Worm (Caenorhabditis elegans) whole organism, midembryonic: ENCODE results near the gene tub-1.

Source experiments
- T22C8.4 ChIP-seq: fragments of 200-800 bp; sonication (Bioruptor generic); IDR thresholded peaks from 2 replicates; pipeline ENCODE4 v1.3.6; 2022; ENCODE audit warnings: missing genetic modification characterization, missing compliant biosample characterization
- cog-1 ChIP-seq: sonication (generic microtip); optimal IDR thresholded peaks from 2 replicates; lab custom pipeline; 2016; ENCODE audit warnings: missing genetic modification characterization, missing compliant biosample characterization
- flt-1 ChIP-seq: fragments of 200-800 bp; sonication (Bioruptor generic); IDR thresholded peaks from 2 replicates; pipeline ENCODE4 v1.3.6; 2022; ENCODE audit warnings: missing genetic modification characterization, missing compliant biosample characterization
- klf-2 ChIP-seq: fragments of 200-800 bp; sonication (Bioruptor generic); conservative IDR thresholded peaks from 2 replicates; pipeline ENCODE4 v1.3.6; 2022; ENCODE audit warnings: missing genetic modification reagents, missing genetic modification characterization, missing compliant biosample characterization
- med-1 ChIP-seq: sonication (generic microtip); optimal IDR thresholded peaks from 2 replicates; lab custom pipeline; 2017; ENCODE audit warnings: missing genetic modification characterization, mild to moderate bottlenecking, missing compliant biosample characterization, antibody characterized with exemption, missing genetic modification reagents; ENCODE audit not compliant: insufficient read depth
- ref-1 ChIP-seq: fragments of 200-800 bp; sonication (Bioruptor generic); conservative IDR thresholded peaks from 2 replicates; pipeline ENCODE4 v1.3.6; 2022; ENCODE audit warnings: missing genetic modification reagents, missing genetic modification characterization, missing compliant biosample characterization
- tab-1 ChIP-seq: fragments of 200-800 bp; sonication (Bioruptor generic); IDR thresholded peaks from 2 replicates; pipeline ENCODE4 v1.3.6; 2022; ENCODE audit warnings: missing genetic modification characterization, missing compliant biosample characterization
- ztf-23 ChIP-seq: fragments of 200-800 bp; sonication (Bioruptor generic); IDR thresholded peaks from 2 replicates; pipeline ENCODE4 v1.3.6; 2022; ENCODE audit warnings: missing genetic modification reagents, missing genetic modification characterization, missing compliant biosample characterization
- ztf-29 ChIP-seq: fragments of 200-800 bp; sonication (Bioruptor generic); IDR thresholded peaks from 2 replicates; pipeline ENCODE4 v1.3.6; 2022; ENCODE audit warnings: missing genetic modification reagents, missing genetic modification characterization, missing compliant biosample characterization

Gene tub-1

ce11 chrII:8156845-8157373 lies at the start of gene tub-1, which contains the start of gene tmem-138:
Gene tub-1, minus strand, starts transcription at chrII:8156945.
Gene tmem-138, plus strand, starts transcription at chrII:8157323.
- TF ChIP-seq flt-1 (GFP tag; lab: Robert Waterston, UW) (no peak), ref-1 (GFP tag; lab: Robert Waterston, UW) (no peak), ztf-23 (GFP tag; lab: Robert Waterston, UW) (no peak), ztf-29 (GFP tag; lab: Robert Waterston, UW) (no peak), med-1 (GFP tag; lab: Kevin White, UChicago) (no peak)

ce11 chrII:8205612-8206011 lies 48.9 kb upstream of the tub-1 start:
- no peak for TF ChIP-seq cog-1 (tag; lab: Kevin White, UChicago)
- TF ChIP-seq T22C8.4 = no peak
- no peak for TF ChIP-seq tab-1
- no peak for TF ChIP-seq ztf-29 (GFP tag; lab: Robert Waterston, UW)
- no peak for TF ChIP-seq klf-2 (GFP tag; lab: Robert Waterston, UW)
- TF ChIP-seq med-1 (GFP tag; lab: Kevin White, UChicago) = no peak
- no peak for TF ChIP-seq ref-1 (GFP tag; lab: Robert Waterston, UW)
- no peak for TF ChIP-seq ztf-23 (GFP tag; lab: Robert Waterston, UW)
- TF ChIP-seq flt-1 (GFP tag; lab: Robert Waterston, UW) = no peak

ce11 chrII:8204039-8204438 lies 47.3 kb upstream of the tub-1 start, which contains the start of gene col-76:
Gene col-76, plus strand, starts transcription at chrII:8204339.
- no peak for TF ChIP-seq tab-1
- TF ChIP-seq flt-1 (GFP tag; lab: Robert Waterston, UW) = no peak
- TF ChIP-seq ztf-23 (GFP tag; lab: Robert Waterston, UW) = no peak
- TF ChIP-seq ref-1 (GFP tag; lab: Robert Waterston, UW) = no peak
- no peak for TF ChIP-seq klf-2 (GFP tag; lab: Robert Waterston, UW)
- no peak for TF ChIP-seq T22C8.4

ce11 chrII:8199803-8200202 lies 43.1 kb upstream of the tub-1 start:
- TF ChIP-seq ref-1 (GFP tag; lab: Robert Waterston, UW) (no peak), klf-2 (GFP tag; lab: Robert Waterston, UW) (no peak)

- TF ChIP-seq med-1 (GFP tag; lab: Kevin White, UChicago) (no peak), ref-1 (GFP tag; lab: Robert Waterston, UW) (no peak), ztf-23 (GFP tag; lab: Robert Waterston, UW) (no peak), T22C8.4 (no peak)
These were observed 41.8 kb upstream of the tub-1 start, which contains the start of gene qua-1 for ce11 chrII:8198503-8198902. Gene qua-1, plus strand, starts transcription at chrII:8198803.

- TF ChIP-seq T22C8.4 (no peak), ref-1 (GFP tag; lab: Robert Waterston, UW) (no peak), tab-1 (no peak), flt-1 (GFP tag; lab: Robert Waterston, UW) (no peak), klf-2 (GFP tag; lab: Robert Waterston, UW) (no peak), ztf-29 (GFP tag; lab: Robert Waterston, UW) (no peak), cog-1 (tag; lab: Kevin White, UChicago) (no peak), med-1 (GFP tag; lab: Kevin White, UChicago) (no peak), ztf-23 (GFP tag; lab: Robert Waterston, UW) (no peak)
These were observed 37.2 kb upstream of the tub-1 start for ce11 chrII:8193922-8194321.

- TF ChIP-seq klf-2 (GFP tag; lab: Robert Waterston, UW) = no peak
- no peak for TF ChIP-seq ref-1 (GFP tag; lab: Robert Waterston, UW)
- no peak for TF ChIP-seq cog-1 (tag; lab: Kevin White, UChicago)
- TF ChIP-seq flt-1 (GFP tag; lab: Robert Waterston, UW) = no peak
- TF ChIP-seq T22C8.4 = no peak
- TF ChIP-seq ztf-29 (GFP tag; lab: Robert Waterston, UW) = no peak
- no peak for TF ChIP-seq med-1 (GFP tag; lab: Kevin White, UChicago)
- TF ChIP-seq ztf-23 (GFP tag; lab: Robert Waterston, UW) = no peak
- TF ChIP-seq tab-1 = no peak
These were observed 36.4 kb upstream of the tub-1 start, which contains the start of gene T05C12.9 for ce11 chrII:8193126-8193525. Gene T05C12.9, minus strand, starts transcription at chrII:8193226.

ce11 chrII:8190455-8190854 lies 33.7 kb upstream of the tub-1 start, which contains the start of gene T05C12.8:
Gene T05C12.8, minus strand, starts transcription at chrII:8190555.
- TF ChIP-seq ztf-23 (GFP tag; lab: Robert Waterston, UW) (no peak), cog-1 (tag; lab: Kevin White, UChicago) (no peak), ref-1 (GFP tag; lab: Robert Waterston, UW) (no peak), T22C8.4 (no peak), med-1 (GFP tag; lab: Kevin White, UChicago) (no peak), flt-1 (GFP tag; lab: Robert Waterston, UW) (no peak), klf-2 (GFP tag; lab: Robert Waterston, UW) (no peak), ztf-29 (GFP tag; lab: Robert Waterston, UW) (no peak), tab-1 (no peak)

ce11 chrII:8187516-8187915 lies 30.8 kb upstream of the tub-1 start:
- TF ChIP-seq ztf-23 (GFP tag; lab: Robert Waterston, UW) = no peak
- TF ChIP-seq flt-1 (GFP tag; lab: Robert Waterston, UW) = no peak
- no peak for TF ChIP-seq ztf-29 (GFP tag; lab: Robert Waterston, UW)
- no peak for TF ChIP-seq ref-1 (GFP tag; lab: Robert Waterston, UW)
- TF ChIP-seq T22C8.4 = no peak
- no peak for TF ChIP-seq tab-1
- no peak for TF ChIP-seq cog-1 (tag; lab: Kevin White, UChicago)
- TF ChIP-seq med-1 (GFP tag; lab: Kevin White, UChicago) = no peak
- TF ChIP-seq klf-2 (GFP tag; lab: Robert Waterston, UW) = no peak

- peak; percentile 84 for TF ChIP-seq cog-1 (tag; lab: Kevin White, UChicago)
- TF ChIP-seq flt-1 (GFP tag; lab: Robert Waterston, UW) = peak; percentile 71
- no peak for TF ChIP-seq T22C8.4
These were observed 28.3 kb upstream of the tub-1 start, which contains the start of the genes mig-5 and cct-1 for ce11 chrII:8185016-8185493. Gene mig-5, minus strand, starts transcription at chrII:8185023. Gene cct-1, plus strand, starts transcription at chrII:8185443.
